Fruit fly (Drosophila melanogaster): ENCODE measurements around the gene CG33710.
A peak's percentile ranks its signal among the peaks of the same experiment; 100 is the strongest.

Gene CG33710

DNA sequence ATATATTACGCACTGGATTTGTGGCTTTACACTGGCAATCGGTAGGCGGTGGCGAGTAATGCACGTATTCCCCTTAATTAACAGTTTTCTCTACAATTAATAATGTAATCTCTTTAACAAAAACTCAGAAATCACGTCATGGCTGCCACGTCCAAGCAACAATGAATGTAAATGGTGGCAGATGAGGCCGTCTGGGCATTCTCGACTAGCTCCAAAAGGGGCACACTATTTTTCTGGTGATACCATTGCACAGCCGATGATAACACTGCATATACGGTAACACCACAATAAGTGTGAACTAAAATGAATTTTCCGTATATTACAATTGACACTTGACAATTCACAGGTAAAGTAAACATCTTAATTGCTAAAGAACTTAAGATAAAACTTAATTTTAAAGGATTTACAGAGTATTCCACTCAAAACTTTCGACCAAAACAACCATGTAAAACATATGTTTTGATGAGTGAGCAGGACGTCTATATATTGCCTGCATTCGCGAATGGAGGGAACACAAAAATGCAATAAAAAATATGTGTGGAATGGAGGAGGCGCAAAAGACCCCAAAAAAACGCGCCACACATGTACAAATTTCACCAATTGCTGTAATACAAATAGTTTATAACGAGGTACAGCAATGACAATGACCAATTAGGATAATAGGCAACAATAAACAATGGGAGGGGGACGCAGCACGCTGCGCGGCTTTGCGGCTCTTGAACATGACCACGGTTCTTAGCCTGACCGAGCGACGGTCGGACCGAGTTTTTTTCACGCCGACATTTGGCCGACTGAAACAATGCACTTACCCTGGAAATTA, 43.1 kb downstream of the CG33710 start:
- no peak for TF ChIP-seq EcR (GFP tag; optimal IDR thresholded peaks at IDR 0.05)
- TF ChIP-seq Dll (optimal IDR thresholded peaks at IDR 0.05), result no peak
- TF ChIP-seq CG8478 (optimal IDR thresholded peaks at IDR 0.05), result no peak
- no peak for TF ChIP-seq usp (GFP tag; optimal IDR thresholded peaks at IDR 0.05)
- TF ChIP-seq psq (optimal IDR thresholded peaks at IDR 0.05), result no peak
- TF ChIP-seq pan (optimal IDR thresholded peaks at IDR 0.05), result no peak

DNA sequence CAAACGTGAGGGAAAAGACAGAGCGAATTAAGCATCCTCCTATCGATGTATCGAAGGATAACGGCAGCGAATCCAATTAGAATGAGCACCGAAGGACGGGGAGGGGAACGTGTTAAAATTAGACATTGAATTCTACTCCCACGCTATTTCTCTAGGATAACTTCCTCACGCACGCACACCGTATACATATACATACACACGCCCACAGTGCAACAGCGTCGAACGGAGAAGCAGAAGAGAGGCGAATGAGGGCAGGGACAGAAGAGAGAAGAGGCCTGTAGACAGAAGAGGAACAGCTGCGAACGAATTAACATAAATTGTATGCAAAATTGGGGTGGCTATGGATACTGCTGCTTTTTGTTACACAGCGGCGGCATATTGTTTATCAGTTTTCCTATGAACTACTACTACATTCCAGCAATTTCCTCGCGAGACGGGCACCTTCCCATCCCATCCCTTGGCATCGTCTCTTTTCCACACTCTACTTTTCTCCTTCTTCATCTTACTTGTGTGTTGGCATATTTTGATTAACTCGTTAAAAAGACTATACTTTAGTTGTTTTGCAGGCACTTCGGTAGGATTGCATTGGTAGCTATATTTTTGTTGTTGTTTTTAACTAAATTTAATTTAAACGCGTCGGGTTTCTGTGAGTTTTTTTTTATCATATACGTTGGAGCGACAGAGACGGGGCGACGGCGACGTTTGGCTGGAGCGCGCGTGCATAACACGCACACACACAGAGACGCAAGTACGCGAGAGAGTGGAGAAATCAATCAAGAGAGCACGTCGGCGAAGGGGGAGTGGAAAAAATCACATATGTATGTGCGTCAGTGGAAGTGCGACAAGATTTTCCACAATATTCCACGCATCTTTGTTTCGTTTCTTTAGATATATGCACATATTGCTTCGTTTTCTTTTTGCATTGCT, 44.1 kb downstream of the CG33710 start:
- TF ChIP-seq pan (optimal IDR thresholded peaks at IDR 0.05) (no peak), psq (optimal IDR thresholded peaks at IDR 0.05) (no peak), Dll (optimal IDR thresholded peaks at IDR 0.05) (no peak), EcR (GFP tag; optimal IDR thresholded peaks at IDR 0.05) (no peak), usp (GFP tag; optimal IDR thresholded peaks at IDR 0.05) (no peak), CG8478 (optimal IDR thresholded peaks at IDR 0.05) (no peak)

- no peak for TF ChIP-seq EcR (GFP tag; optimal IDR thresholded peaks at IDR 0.05)
Measured at dm6 chr3L:19907706-19908070, 44.9 kb downstream of the CG33710 start.

DNA sequence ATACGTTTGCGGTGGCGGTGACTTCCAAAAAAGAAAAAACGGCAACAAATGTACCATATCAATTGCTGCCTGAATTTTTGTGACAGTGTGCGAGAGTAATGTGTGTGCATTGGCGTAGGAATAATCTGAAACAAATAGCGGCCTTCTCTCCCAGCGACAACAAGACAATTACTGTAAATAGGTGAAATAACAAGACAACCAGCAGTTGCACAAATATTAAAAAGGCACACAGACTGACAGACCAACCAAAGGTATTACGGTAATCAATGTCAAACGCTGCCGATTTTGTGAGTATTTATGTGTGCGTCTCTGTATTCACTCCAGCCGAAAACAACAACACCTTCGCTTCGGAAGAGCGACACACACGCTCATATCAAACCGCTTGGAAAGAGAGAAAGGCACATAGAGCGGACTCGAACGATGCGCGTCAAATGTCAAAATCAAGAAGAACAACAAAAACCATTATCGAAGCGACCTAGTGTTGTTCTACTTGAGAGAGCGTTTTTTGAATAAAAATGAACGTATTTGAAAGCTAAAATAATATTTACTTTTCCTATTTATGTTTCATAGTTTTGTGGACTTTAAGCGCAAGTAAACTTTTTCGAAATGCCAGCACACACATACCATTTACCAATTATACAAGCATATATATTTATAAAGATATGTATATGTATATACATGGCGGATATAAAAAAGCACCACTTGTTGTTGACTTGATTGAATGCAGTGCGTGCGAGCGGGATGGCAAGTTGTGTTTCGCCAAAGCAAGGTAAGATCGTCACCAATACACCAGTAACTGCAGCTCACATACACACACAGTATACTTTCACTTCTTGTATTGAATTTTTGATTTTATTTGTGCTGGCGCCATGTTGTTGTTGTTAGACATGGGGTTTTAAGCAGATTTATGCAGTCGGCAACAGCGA, 45.5 kb downstream of the CG33710 start:
- TF ChIP-seq EcR (GFP tag; optimal IDR thresholded peaks at IDR 0.05) (no peak), CG8478 (optimal IDR thresholded peaks at IDR 0.05) (peak; percentile 37), pan (optimal IDR thresholded peaks at IDR 0.05) (no peak), Dll (optimal IDR thresholded peaks at IDR 0.05) (no peak), usp (GFP tag; optimal IDR thresholded peaks at IDR 0.05) (no peak), psq (optimal IDR thresholded peaks at IDR 0.05) (no peak)

dm6 chr3L:19906148-19906752, 46.3 kb downstream of the CG33710 start:
- TF ChIP-seq usp (GFP tag; optimal IDR thresholded peaks at IDR 0.05) (no peak), psq (optimal IDR thresholded peaks at IDR 0.05) (no peak), CG8478 (optimal IDR thresholded peaks at IDR 0.05) (no peak), Dll (optimal IDR thresholded peaks at IDR 0.05) (no peak), pan (optimal IDR thresholded peaks at IDR 0.05) (no peak), EcR (GFP tag; optimal IDR thresholded peaks at IDR 0.05) (no peak)

DNA sequence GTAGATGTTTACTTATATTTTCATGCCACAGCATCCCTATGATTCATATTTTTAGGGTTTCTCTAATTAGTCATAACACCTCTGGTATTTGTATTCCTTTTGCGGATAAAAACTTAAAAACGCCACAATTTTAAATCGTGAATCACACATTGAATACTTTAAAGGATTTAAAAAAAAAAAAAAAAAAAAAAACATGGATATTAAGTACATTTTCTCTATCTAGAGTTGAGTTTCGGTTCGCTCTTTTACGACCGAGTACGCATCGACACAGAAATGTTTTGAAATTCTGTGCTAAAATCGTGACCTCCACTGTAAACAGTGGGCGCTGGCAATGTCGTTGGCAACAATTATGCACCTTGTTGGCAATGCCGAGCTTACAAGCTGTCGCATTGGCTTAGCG, 47.2 kb downstream of the CG33710 start:
- TF ChIP-seq CG8478 (optimal IDR thresholded peaks at IDR 0.05), result no peak
- TF ChIP-seq psq (optimal IDR thresholded peaks at IDR 0.05), result no peak
- TF ChIP-seq pan (optimal IDR thresholded peaks at IDR 0.05), result no peak
- TF ChIP-seq Dll (optimal IDR thresholded peaks at IDR 0.05), result no peak
- TF ChIP-seq EcR (GFP tag; optimal IDR thresholded peaks at IDR 0.05), result no peak
- TF ChIP-seq usp (GFP tag; optimal IDR thresholded peaks at IDR 0.05), result no peak

dm6 chr3L:19904411-19905135, 48.0 kb downstream of the CG33710 start:
- no peak for TF ChIP-seq pan (optimal IDR thresholded peaks at IDR 0.05)
- no peak for TF ChIP-seq CG8478 (optimal IDR thresholded peaks at IDR 0.05)
- no peak for TF ChIP-seq psq (optimal IDR thresholded peaks at IDR 0.05)
- TF ChIP-seq EcR (GFP tag; optimal IDR thresholded peaks at IDR 0.05), result no peak
- no peak for TF ChIP-seq usp (GFP tag; optimal IDR thresholded peaks at IDR 0.05)
- no peak for TF ChIP-seq Dll (optimal IDR thresholded peaks at IDR 0.05)

DNA sequence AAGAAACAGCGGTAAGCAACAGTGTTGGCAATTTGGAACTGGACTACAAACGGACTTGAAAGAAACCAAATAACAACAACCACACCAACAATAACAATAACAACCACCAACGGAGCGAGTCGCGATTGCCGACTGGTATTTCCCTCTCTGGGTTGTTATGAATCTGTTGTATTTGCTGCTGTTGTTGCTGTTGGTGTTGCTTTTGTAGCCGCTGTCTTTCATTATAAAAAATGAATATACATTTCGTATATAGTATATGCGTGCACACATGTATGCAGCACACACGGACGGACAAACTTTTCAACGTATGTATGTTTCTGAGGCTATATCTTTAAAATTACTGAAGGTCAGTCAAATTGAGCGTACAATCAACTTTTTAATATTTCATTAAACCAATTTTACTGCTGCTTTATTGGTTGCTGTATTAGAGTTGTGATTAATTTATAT, 49.2 kb downstream of the CG33710 start:
- no peak for TF ChIP-seq EcR (GFP tag; optimal IDR thresholded peaks at IDR 0.05)
- no peak for TF ChIP-seq Dll (optimal IDR thresholded peaks at IDR 0.05)
- no peak for TF ChIP-seq CG8478 (optimal IDR thresholded peaks at IDR 0.05)
- TF ChIP-seq psq (optimal IDR thresholded peaks at IDR 0.05), result no peak
- TF ChIP-seq pan (optimal IDR thresholded peaks at IDR 0.05), result no peak

DNA sequence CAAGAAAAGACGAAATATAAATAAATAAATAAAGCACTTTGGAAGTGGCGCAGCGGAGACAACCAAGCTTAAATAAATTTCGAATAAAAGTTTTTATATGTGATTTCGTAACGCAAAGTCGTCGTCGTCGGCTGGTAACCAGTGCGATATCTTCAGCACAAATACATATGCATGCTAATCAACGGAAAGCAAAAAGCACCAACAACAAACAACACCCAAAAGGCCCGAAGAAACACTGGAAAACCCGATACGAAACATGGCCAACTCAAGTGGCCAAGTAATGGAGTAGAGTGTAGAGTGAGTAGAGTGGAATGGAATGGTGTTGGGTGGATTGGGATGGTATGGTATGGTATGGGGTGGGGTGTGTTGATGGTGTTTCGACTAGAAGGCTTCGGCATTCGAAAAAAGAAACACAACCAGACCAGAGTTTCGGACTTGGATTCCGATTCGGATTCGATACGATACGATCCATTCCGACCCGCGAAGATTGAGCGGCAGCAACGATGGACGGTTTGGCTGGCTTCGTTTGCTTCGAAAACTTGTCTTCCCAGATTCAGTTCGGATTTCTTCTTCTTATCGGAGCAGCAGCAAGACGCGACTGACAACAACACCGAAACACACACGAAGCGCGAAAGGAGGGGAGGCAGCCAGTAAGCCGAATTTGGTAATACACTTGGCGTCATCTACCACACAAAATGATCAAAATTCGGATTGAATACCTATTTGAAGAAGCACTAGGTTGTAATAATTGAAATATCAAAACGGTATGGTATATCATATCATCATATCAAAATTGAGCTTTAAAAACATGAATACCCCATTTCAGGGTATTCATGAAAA, 49.8 kb downstream of the CG33710 start:
- TF ChIP-seq Dll (optimal IDR thresholded peaks at IDR 0.05) (no peak), CG8478 (optimal IDR thresholded peaks at IDR 0.05) (no peak), pan (optimal IDR thresholded peaks at IDR 0.05) (no peak), EcR (GFP tag; optimal IDR thresholded peaks at IDR 0.05) (no peak), usp (GFP tag; optimal IDR thresholded peaks at IDR 0.05) (no peak), psq (optimal IDR thresholded peaks at IDR 0.05) (no peak)
